Worm (Caenorhabditis elegans): ENCODE data around the gene mif-4.

The mif-4 gene

ce11 chrIV:6337353-6337752 lies 1.6 kb upstream of the mif-4 start, which contains the start of gene ipla-6:
Gene ipla-6 (plus strand): TSS chrIV:6337653.
- TF ChIP-seq snpc-4 (tag; optimal IDR thresholded peaks at IDR 0.05) (no peak), dpl-1 (GFP tag; optimal IDR thresholded peaks at IDR 0.05) (no peak), nhr-11 (tag; optimal IDR thresholded peaks at IDR 0.05) (no peak), lsy-2 (tag; optimal IDR thresholded peaks at IDR 0.05) (no peak), egl-13 (tag; optimal IDR thresholded peaks at IDR 0.05) (no peak), Y116A8C.19 (tag; optimal IDR thresholded peaks at IDR 0.05; ENCODE audit: borderline replicate concordance) (no peak), ztf-11 (tag; optimal IDR thresholded peaks at IDR 0.05) (no peak), jun-1 (tag; optimal IDR thresholded peaks at IDR 0.05) (no peak), lir-3 (tag; optimal IDR thresholded peaks at IDR 0.05; ENCODE audit: poor library complexity) (no peak), nhr-77 (tag; optimal IDR thresholded peaks at IDR 0.05) (no peak), xbp-1 (tag; optimal IDR thresholded peaks at IDR 0.05) (no peak), nhr-237 (tag; optimal IDR thresholded peaks at IDR 0.05) (no peak), lin-15B (tag; optimal IDR thresholded peaks at IDR 0.05) (no peak), aly-2 (tag; optimal IDR thresholded peaks at IDR 0.05) (no peak), nhr-12 (tag; optimal IDR thresholded peaks at IDR 0.05) (no peak)

ce11 chrIV:6336748-6337147 lies 954 bp upstream of the mif-4 start:
- peak; percentile 99 for TF ChIP-seq nhr-20 (tag; optimal IDR thresholded peaks at IDR 0.05)
- TF ChIP-seq mdl-1 (tag; optimal IDR thresholded peaks at IDR 0.05): peak; percentile 32 to 100
- peak; percentile 41 for TF ChIP-seq F16B12.6 (tag; optimal IDR thresholded peaks at IDR 0.05)
- peak in 3 of 6 experiments; percentile 49 to 97 (median 92) for TF ChIP-seq elt-3 (tag; optimal IDR thresholded peaks at IDR 0.05)
- peak; percentile 97 for TF ChIP-seq elt-2 (tag; optimal IDR thresholded peaks at IDR 0.05)
- peak; percentile 88 for TF ChIP-seq C16A3.4 (tag; optimal IDR thresholded peaks at IDR 0.05)
- no peak for TF ChIP-seq ces-1 (GFP tag; optimal IDR thresholded peaks at IDR 0.05)
- TF ChIP-seq nhr-76 (tag; optimal IDR thresholded peaks at IDR 0.05): no peak
- peak; percentile 90 for TF ChIP-seq lir-3 (tag; optimal IDR thresholded peaks at IDR 0.05; ENCODE audit: poor library complexity)
- TF ChIP-seq ceh-63 (GFP tag; optimal IDR thresholded peaks at IDR 0.05): no peak
- TF ChIP-seq hlh-17 (GFP tag; optimal IDR thresholded peaks at IDR 0.05; ENCODE audit: borderline replicate concordance): no peak
- no peak for TF ChIP-seq ets-5 (GFP tag; IDR thresholded peaks at IDR 0.05)
- TF ChIP-seq aly-2 (tag; optimal IDR thresholded peaks at IDR 0.05): no peak
- peak; percentile 74 for TF ChIP-seq hpl-2 (GFP tag; optimal IDR thresholded peaks at IDR 0.05)
- TF ChIP-seq mep-1 (tag; optimal IDR thresholded peaks at IDR 0.05): peak; percentile 99
- TF ChIP-seq efl-1 (optimal IDR thresholded peaks at IDR 0.05): peak; percentile 85 to 89
- peak; percentile 72 to 97 for TF ChIP-seq efl-1 (GFP tag; optimal IDR thresholded peaks at IDR 0.05 in 1 of 2)
- TF ChIP-seq nhr-28 (tag; optimal IDR thresholded peaks at IDR 0.05): no peak
- peak; percentile 38 for TF ChIP-seq nhr-77 (tag; optimal IDR thresholded peaks at IDR 0.05)
- peak; percentile 79 for TF ChIP-seq unc-130 (tag; optimal IDR thresholded peaks at IDR 0.05)
- peak; percentile 92 for TF ChIP-seq unc-86 (tag; optimal IDR thresholded peaks at IDR 0.05)
- TF ChIP-seq ceh-82 (tag; optimal IDR thresholded peaks at IDR 0.05): peak; percentile 6 to 81 (median 24)
- peak; percentile 90 for TF ChIP-seq jun-1 (tag; optimal IDR thresholded peaks at IDR 0.05)
- TF ChIP-seq ceh-88 (GFP tag; IDR thresholded peaks at IDR 0.05): peak; percentile 85
- peak; percentile 46 for TF ChIP-seq fos-1 (tag; optimal IDR thresholded peaks at IDR 0.05)
- no peak for TF ChIP-seq sptf-1 (tag; optimal IDR thresholded peaks at IDR 0.05)
- peak; percentile 85 for TF ChIP-seq dsc-1 (tag; optimal IDR thresholded peaks at IDR 0.05)
- TF ChIP-seq xbp-1 (tag; optimal IDR thresholded peaks at IDR 0.05): peak; percentile 97
- peak; percentile 70 for TF ChIP-seq isw-1 (GFP tag; IDR thresholded peaks at IDR 0.05)
- TF ChIP-seq blmp-1 (tag; optimal IDR thresholded peaks at IDR 0.05): peak; percentile 99
- peak; percentile 88 for TF ChIP-seq rnt-1 (tag; optimal IDR thresholded peaks at IDR 0.05)
- peak; percentile 88 for TF ChIP-seq mab-9 (GFP tag; IDR thresholded peaks at IDR 0.05)
- TF ChIP-seq ceh-8 (GFP tag; optimal IDR thresholded peaks at IDR 0.05): peak; percentile 82
- TF ChIP-seq mef-2 (tag; optimal IDR thresholded peaks at IDR 0.05): peak; percentile 34
- peak; percentile 100 for TF ChIP-seq nhr-85 (tag)
- TF ChIP-seq tbx-2 (tag; optimal IDR thresholded peaks at IDR 0.05): peak; percentile 97
- TF ChIP-seq nhr-19 (GFP tag; conservative IDR thresholded peaks at IDR 0.05): peak; percentile 95
- no peak for TF ChIP-seq alr-1 (tag; optimal IDR thresholded peaks at IDR 0.05; ENCODE audit: borderline replicate concordance)
- peak; percentile 94 for TF ChIP-seq skn-1 (tag; optimal IDR thresholded peaks at IDR 0.05)
- no peak for TF ChIP-seq nhr-84 (tag; optimal IDR thresholded peaks at IDR 0.05)
- peak; percentile 92 for TF ChIP-seq pax-3 (tag; optimal IDR thresholded peaks at IDR 0.05)
- TF ChIP-seq nhr-12 (tag; optimal IDR thresholded peaks at IDR 0.05): no peak

Data from whole organism, L1 larva.